Worm (Caenorhabditis elegans): ENCODE results near the gene srh-31.
A peak's percentile ranks its signal among the peaks of the same experiment; 100 is the strongest.

Gene srh-31

DNA sequence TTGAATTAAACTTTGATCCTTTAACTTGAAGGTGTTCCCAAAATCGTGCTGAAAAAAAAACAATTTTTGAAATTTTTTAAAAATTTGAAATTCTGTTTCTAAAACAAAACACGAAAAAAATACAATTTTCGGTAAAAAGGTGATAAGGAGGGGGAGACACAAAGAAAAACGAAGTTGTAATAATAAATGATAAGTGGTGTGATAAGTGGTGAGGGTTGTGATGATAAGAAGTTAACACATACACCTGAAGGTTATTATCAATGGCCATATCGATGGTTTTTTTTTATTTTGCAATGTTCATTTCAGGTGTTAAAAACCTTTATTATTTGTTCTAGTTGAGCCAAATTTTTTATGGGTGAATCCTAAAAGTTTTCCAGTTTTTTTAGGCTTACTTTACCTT lies 7.2 kb downstream of the srh-31 start, which contains the start of gene twk-33:
Gene twk-33 (minus strand): TSS at position 48 of the 400 bp plus-strand sequence.
- peak; percentile 91 for TF ChIP-seq pqm-1 (tag; optimal IDR thresholded peaks at IDR 0.05)
- no peak for TF ChIP-seq fkh-2 (tag; optimal IDR thresholded peaks at IDR 0.05)
- no peak for TF ChIP-seq mml-1 (tag; optimal IDR thresholded peaks at IDR 0.05)
- TF ChIP-seq nfya-1 (tag; optimal IDR thresholded peaks at IDR 0.05; ENCODE audit: insufficient read depth): no peak
- no peak for TF ChIP-seq pha-4 (tag; optimal IDR thresholded peaks at IDR 0.05)
- no peak for TF ChIP-seq ztf-4 (tag; optimal IDR thresholded peaks at IDR 0.05)
- no peak for TF ChIP-seq elt-1 (tag; optimal IDR thresholded peaks at IDR 0.05)
- TF ChIP-seq tbx-2 (tag; optimal IDR thresholded peaks at IDR 0.05): no peak
- peak; percentile 97 for TF ChIP-seq elt-2 (tag; optimal IDR thresholded peaks at IDR 0.05)

DNA sequence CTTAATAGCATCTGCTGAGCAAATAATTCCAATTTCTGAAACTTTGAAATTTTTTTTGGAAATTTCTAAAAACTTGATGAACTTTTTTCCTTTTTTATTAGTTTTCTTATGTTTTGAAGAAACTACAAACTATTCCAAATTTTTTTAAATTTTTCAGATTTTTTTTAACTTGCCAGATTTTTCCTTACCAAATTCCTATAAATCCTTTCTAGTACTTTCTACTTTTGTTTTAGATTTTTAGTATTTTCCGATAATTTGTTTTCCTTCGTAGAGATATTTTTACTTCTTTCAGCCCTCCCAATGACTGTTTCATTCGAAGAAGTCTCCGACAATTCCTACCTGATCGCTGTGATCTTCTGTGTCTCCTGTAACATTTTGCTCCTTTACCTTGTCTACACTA lies 11.5 kb downstream of the srh-31 start, which contains the start of gene str-77:
Gene str-77 (plus strand): TSS at position 301 of the 400 bp plus-strand sequence.
- TF ChIP-seq nhr-25 (tag; optimal IDR thresholded peaks at IDR 0.05): no peak

DNA sequence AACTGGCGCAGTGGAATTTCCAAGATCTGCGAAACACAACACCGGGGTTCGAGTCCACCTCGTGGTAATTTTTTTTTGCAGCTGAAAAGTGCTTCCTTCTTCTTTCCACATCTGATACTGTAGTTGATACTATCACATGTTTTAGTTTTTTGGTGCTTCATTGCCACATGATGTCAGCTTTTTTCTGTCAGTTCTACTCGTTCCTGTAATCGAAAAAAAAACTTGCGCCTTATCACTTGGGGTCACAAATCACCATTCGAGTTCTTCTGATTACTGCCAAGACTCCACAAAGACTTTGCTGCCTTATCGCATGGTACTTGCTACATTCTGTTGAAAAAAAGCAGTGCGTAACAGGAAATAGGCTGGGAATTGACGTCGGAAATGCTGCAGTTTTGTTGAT lies 14.6 kb downstream of the srh-31 start:
- TF ChIP-seq skn-1 (tag; optimal IDR thresholded peaks at IDR 0.05): no peak
- TF ChIP-seq egl-27 (tag; optimal IDR thresholded peaks at IDR 0.05): peak; percentile 35
- no peak for TF ChIP-seq nhr-67 (tag; optimal IDR thresholded peaks at IDR 0.05)
- peak; percentile 98 for TF ChIP-seq pqm-1 (tag; optimal IDR thresholded peaks at IDR 0.05)
- TF ChIP-seq ceh-28 (tag; optimal IDR thresholded peaks at IDR 0.05): peak; percentile 19
- TF ChIP-seq nhr-237 (tag; optimal IDR thresholded peaks at IDR 0.05): no peak
- TF ChIP-seq nhr-11 (tag; optimal IDR thresholded peaks at IDR 0.05): no peak
- TF ChIP-seq fkh-2 (tag; optimal IDR thresholded peaks at IDR 0.05): no peak
- no peak for TF ChIP-seq ztf-4 (tag; optimal IDR thresholded peaks at IDR 0.05)
- no peak for TF ChIP-seq ceh-9 (tag; optimal IDR thresholded peaks at IDR 0.05)
- no peak for TF ChIP-seq nhr-23 (tag; optimal IDR thresholded peaks at IDR 0.05)
- no peak for TF ChIP-seq sea-2 (GFP tag; optimal IDR thresholded peaks at IDR 0.05)
- no peak for TF ChIP-seq elt-1 (tag; optimal IDR thresholded peaks at IDR 0.05)
- no peak for TF ChIP-seq R02D3.7 (tag; optimal IDR thresholded peaks at IDR 0.05)
- TF ChIP-seq nhr-25 (tag; optimal IDR thresholded peaks at IDR 0.05): no peak
- no peak for TF ChIP-seq elt-3 (tag; optimal IDR thresholded peaks at IDR 0.05)
- no peak for TF ChIP-seq lsy-12 (tag; optimal IDR thresholded peaks at IDR 0.05)
- no peak for TF ChIP-seq egl-5 (tag; optimal IDR thresholded peaks at IDR 0.05)
- no peak for TF ChIP-seq ZK546.5 (tag; optimal IDR thresholded peaks at IDR 0.05)
- no peak for TF ChIP-seq tbx-2 (tag; optimal IDR thresholded peaks at IDR 0.05)
- TF ChIP-seq ztf-11 (tag; optimal IDR thresholded peaks at IDR 0.05): no peak
- no peak for TF ChIP-seq ama-1 (optimal IDR thresholded peaks at IDR 0.05)
- no peak for TF ChIP-seq snpc-4 (tag; optimal IDR thresholded peaks at IDR 0.05)
- no peak for TF ChIP-seq nhr-43 (tag; optimal IDR thresholded peaks at IDR 0.05; ENCODE audit: poor library complexity, severe bottlenecking)
- no peak for TF ChIP-seq ceh-16 (tag; optimal IDR thresholded peaks at IDR 0.05)
- no peak for TF ChIP-seq fkh-10 (GFP tag; optimal IDR thresholded peaks at IDR 0.05)
- TF ChIP-seq aly-2 (tag; optimal IDR thresholded peaks at IDR 0.05): no peak
- peak; percentile 47 for TF ChIP-seq pha-4 (tag; optimal IDR thresholded peaks at IDR 0.05)
- TF ChIP-seq elt-2 (tag; optimal IDR thresholded peaks at IDR 0.05): peak; percentile 99
- no peak for TF ChIP-seq nfya-1 (tag; optimal IDR thresholded peaks at IDR 0.05; ENCODE audit: insufficient read depth)
- TF ChIP-seq unc-39 (tag; optimal IDR thresholded peaks at IDR 0.05): no peak
- no peak for TF ChIP-seq daf-12 (tag; optimal IDR thresholded peaks at IDR 0.05)
- no peak for TF ChIP-seq zag-1 (tag; optimal IDR thresholded peaks at IDR 0.05)
- no peak for TF ChIP-seq mdl-1 (tag; optimal IDR thresholded peaks at IDR 0.05)
- no peak for TF ChIP-seq mml-1 (tag; optimal IDR thresholded peaks at IDR 0.05)
- no peak for TF ChIP-seq eor-1 (tag; optimal IDR thresholded peaks at IDR 0.05)
- TF ChIP-seq ceh-82 (tag; optimal IDR thresholded peaks at IDR 0.05): no peak
- no peak for TF ChIP-seq fos-1 (tag; optimal IDR thresholded peaks at IDR 0.05)
- TF ChIP-seq nhr-77 (tag; optimal IDR thresholded peaks at IDR 0.05): no peak
- no peak for TF ChIP-seq nhr-76 (tag; optimal IDR thresholded peaks at IDR 0.05)
- no peak for TF ChIP-seq lin-15B (tag; optimal IDR thresholded peaks at IDR 0.05)
- no peak for TF ChIP-seq nhr-12 (tag; optimal IDR thresholded peaks at IDR 0.05)
- TF ChIP-seq jun-1 (tag; optimal IDR thresholded peaks at IDR 0.05): peak; percentile 84
- TF ChIP-seq hmg-11 (tag; optimal IDR thresholded peaks at IDR 0.05): no peak
